Worm (Caenorhabditis elegans): ENCODE measurements around the gene ZK550.2.

The ZK550.2 gene

DNA sequence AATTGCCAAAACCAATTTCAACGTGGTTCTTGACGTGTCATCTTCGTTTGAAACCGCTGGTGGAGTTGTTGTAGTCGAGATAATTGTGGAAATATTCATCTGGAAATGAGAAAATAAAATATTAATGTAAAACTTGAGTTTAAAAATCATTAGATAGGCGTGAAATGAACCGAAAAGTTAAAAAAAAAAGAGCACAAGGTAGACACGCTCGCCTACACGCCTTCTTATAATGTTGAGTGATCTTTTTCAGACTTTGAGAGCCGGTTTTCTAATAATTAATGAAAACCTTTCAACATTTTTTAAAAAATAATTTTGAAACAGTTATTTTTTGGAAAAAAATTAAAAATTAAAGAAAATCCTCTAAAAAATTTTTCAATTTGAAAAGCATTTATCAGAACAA lies 14.4 kb upstream of the ZK550.2 start, which contains the start of gene npr-32:
Gene npr-32 (minus strand): TSS at position 101 of the 400 bp plus-strand sequence.
- TF ChIP-seq ceh-20 (GFP tag; IDR thresholded peaks at IDR 0.05), result no peak

DNA sequence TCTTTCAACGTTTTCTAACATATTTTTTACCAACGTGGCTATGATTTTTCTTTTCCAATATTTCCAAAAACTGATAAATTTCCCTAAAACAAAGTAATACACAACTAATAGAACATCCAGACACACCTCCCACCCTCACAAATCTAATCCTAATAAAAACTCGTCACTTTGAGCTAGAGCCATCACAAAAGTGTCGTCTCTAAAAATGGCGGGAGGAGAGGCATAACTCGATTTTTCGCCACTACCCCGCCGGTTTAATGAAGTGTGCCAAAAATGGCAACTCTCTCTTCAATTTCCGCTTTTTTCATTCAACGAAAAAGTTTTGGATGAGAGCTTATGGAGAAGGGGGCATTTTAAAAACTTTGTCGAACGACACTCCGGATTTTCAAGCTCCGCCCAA lies 12.5 kb upstream of the ZK550.2 start:
- TF ChIP-seq F49E8.2 (tag; optimal IDR thresholded peaks at IDR 0.05; ENCODE audit: borderline replicate concordance) (no peak), egl-43 (GFP tag; IDR thresholded peaks at IDR 0.05) (no peak), ces-1 (GFP tag; optimal IDR thresholded peaks at IDR 0.05) (peak; percentile 41), unc-130 (GFP tag; optimal IDR thresholded peaks at IDR 0.05) (no peak), nhr-102 (tag; optimal IDR thresholded peaks at IDR 0.05) (no peak)

DNA sequence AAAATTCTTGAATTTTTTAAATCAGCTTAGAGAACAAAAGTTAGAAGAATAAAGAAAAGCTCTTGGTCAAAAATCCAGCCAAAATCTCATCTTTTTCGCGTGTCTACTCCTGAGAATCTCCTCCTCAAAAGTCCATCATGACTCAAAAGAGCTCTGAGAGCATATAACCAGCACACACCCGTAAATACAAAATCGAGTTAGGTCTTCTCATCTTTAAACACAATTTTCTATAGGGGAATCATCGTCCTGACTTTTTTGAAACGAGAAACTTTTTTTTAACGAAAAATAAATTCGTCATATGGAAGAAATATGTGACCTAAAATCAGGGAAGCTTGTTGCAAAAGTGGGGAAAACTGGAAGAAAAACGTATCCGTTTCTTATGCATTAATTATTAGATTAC lies 11.9 kb upstream of the ZK550.2 start:
- TF ChIP-seq fkh-10 (GFP tag; optimal IDR thresholded peaks at IDR 0.05) (peak; percentile 75), madf-9 (GFP tag; conservative IDR thresholded peaks at IDR 0.05) (no peak), ces-1 (GFP tag; optimal IDR thresholded peaks at IDR 0.05) (peak; percentile 77)

DNA sequence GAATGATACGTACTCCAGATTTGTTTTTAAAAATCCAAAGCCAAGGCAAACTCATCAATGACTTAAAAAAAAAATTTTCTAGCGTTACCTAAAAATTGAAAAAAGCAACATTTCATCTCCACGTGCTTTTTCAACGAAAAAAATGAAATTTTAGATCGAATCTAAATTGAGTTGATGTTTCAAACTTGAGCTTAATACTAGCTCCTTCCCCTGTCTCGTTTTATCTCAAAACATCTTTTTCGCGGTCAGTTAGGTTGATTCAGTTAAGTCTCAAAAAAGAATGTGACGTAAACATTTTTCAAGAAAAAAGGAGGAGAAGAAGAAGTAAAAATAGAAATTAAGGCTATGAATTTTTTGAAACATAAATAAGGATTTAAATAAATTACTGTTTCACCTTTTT lies 8.4 kb upstream of the ZK550.2 start:
- TF ChIP-seq fkh-10 (GFP tag; optimal IDR thresholded peaks at IDR 0.05) (peak; percentile 64), lin-29 (GFP tag; IDR thresholded peaks at IDR 0.05) (no peak), unc-130 (GFP tag; optimal IDR thresholded peaks at IDR 0.05) (no peak), lin-15B (tag; optimal IDR thresholded peaks at IDR 0.05) (no peak), mes-2 (tag; optimal IDR thresholded peaks at IDR 0.05; ENCODE audit: poor library complexity, severe bottlenecking) (no peak), madf-5 (GFP tag; IDR thresholded peaks at IDR 0.05) (no peak)

DNA sequence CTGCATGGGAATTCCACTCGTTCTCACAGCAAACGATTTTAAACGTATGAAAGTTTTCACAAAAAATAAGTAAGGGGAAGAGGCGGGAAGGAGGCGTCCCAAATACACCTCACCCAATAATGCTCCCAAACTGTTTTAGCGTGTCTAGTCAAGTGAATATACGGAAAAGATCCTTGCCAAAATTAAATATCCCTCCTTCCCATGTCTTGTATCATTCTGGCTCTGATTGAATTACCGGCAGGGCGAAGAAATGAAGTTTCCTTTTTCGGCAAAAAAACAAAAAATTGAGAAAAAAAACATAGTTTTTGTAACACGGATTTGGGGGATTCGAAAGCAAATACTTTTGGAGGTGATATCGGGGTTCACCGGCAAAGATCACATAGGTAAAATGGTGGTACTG lies 6.4 kb upstream of the ZK550.2 start:
- TF ChIP-seq set-16 (GFP tag; IDR thresholded peaks at IDR 0.05) (no peak), ama-1 (optimal IDR thresholded peaks at IDR 0.05) (no peak), ces-1 (GFP tag; optimal IDR thresholded peaks at IDR 0.05) (peak; percentile 17), dmd-8 (GFP tag; IDR thresholded peaks at IDR 0.05) (no peak)

DNA sequence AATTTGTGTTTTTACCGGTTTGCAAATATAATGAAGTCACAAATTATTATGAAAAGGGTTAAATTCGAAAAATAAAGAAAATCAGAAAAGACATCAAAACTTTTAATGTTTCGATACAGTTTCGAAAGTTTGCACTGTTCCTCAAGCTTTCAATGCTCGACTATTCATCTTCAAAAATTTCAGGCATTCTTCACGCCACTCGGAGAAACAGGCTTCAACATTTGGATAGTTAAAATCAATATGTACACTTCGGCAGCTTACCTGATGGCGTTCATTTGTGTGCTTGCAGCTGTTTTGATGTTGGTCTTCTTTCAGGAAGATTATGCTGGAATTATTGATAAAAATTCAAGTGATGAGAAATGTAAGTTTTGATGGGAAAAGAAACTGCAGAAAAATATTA lies 1.8 kb downstream of the ZK550.2 start:
- TF ChIP-seq nhr-42 (GFP tag; IDR thresholded peaks at IDR 0.05), result no peak
- no peak for TF ChIP-seq nhr-28 (tag; optimal IDR thresholded peaks at IDR 0.05)
- no peak for TF ChIP-seq skn-1 (tag; optimal IDR thresholded peaks at IDR 0.05)
- no peak for TF ChIP-seq set-16 (GFP tag; IDR thresholded peaks at IDR 0.05)
- no peak for TF ChIP-seq mep-1 (tag; optimal IDR thresholded peaks at IDR 0.05)
- TF ChIP-seq unc-62 (GFP tag; optimal IDR thresholded peaks at IDR 0.05 in 1 of 2), result peak in 1 of 2 experiments; percentile 46
- no peak for TF ChIP-seq unc-62 (tag; optimal IDR thresholded peaks at IDR 0.05)
- peak; percentile 95 for TF ChIP-seq aha-1 (tag)

DNA sequence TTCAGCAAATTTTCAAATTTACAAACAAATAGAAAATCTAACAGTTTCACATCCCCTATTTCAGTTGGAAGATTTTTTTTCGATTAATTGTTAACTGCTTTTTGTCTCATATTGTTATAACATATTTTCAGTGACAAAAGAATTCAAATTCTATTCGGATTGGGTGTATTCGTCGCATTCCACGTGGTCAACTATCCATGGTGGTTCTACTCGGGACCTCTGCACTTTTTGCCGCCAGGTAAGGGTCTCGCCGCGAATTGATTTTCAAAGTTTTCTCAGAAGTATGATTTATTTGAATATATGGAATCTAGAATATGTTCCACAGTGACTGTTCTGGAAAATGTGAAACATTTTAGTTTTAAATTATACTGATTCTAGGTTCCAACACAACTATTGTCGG lies 3.2 kb downstream of the ZK550.2 start:
- TF ChIP-seq unc-62 (GFP tag; optimal IDR thresholded peaks at IDR 0.05 in 1 of 2) (peak in 1 of 2 experiments; percentile 95), unc-62 (tag; optimal IDR thresholded peaks at IDR 0.05) (no peak), lin-29 (GFP tag; IDR thresholded peaks at IDR 0.05) (no peak), Y105C5A.15 (GFP tag; IDR thresholded peaks at IDR 0.05) (no peak)

DNA sequence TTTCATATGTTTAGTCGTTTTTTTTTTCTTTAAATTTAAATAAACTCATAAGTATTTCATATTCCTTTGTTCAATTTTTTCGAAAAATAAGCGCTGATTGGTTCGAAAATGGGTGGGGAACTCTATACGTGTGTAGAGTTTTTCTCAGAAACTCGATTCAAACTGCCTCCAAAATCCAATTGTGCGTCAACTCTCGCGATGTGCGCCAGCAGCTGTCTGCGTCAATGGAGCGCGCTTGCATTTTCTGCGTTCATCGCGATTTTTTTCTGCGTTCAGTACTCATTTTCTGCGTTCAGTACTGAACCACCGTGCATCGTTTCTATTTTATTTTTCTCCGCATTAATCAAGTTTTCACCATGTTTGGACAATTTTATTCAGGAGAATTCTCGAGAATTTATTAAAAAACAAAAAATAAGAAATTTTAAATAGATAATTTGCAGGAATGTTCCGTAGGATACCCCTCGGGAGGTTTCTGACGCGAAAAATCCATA lies 4.4 kb downstream of the ZK550.2 start, which contains the start of gene eelo-2:
Gene eelo-2 (plus strand): TSS at position 441 of the 491 bp plus-strand sequence.
- peak; percentile 63 for TF ChIP-seq pqm-1 (tag; optimal IDR thresholded peaks at IDR 0.05)
- TF ChIP-seq vab-7 (GFP tag; IDR thresholded peaks at IDR 0.05), result peak; percentile 87
- TF ChIP-seq ctbp-1 (GFP tag; IDR thresholded peaks at IDR 0.05), result peak; percentile 92
- peak; percentile 99 for TF ChIP-seq dve-1 (tag; optimal IDR thresholded peaks at IDR 0.05; ENCODE audit: insufficient read depth)
- peak; percentile 57 to 74; a peak in 2 of 4 replicates for TF ChIP-seq madf-5 (GFP tag; IDR thresholded peaks at IDR 0.05)
- peak; percentile 88 for TF ChIP-seq mxl-3 (GFP tag; optimal IDR thresholded peaks at IDR 0.05)
- peak; percentile 97 for TF ChIP-seq hmg-1.1 (GFP tag; IDR thresholded peaks at IDR 0.05)
- TF ChIP-seq dmd-8 (GFP tag; IDR thresholded peaks at IDR 0.05), result 0 out of 2 replicates have a peak, but pooled peaks have one; percentile 13
- TF ChIP-seq lin-38 (GFP tag; IDR thresholded peaks at IDR 0.05), result peak; percentile 100
- TF ChIP-seq nhr-237 (tag; optimal IDR thresholded peaks at IDR 0.05), result peak; percentile 54
- no peak for TF ChIP-seq gei-8 (GFP tag; optimal IDR thresholded peaks at IDR 0.05)
- peak; percentile 97 for TF ChIP-seq mes-2 (tag; optimal IDR thresholded peaks at IDR 0.05; ENCODE audit: poor library complexity, severe bottlenecking)
- peak; percentile 90 for TF ChIP-seq nhr-41 (GFP tag; IDR thresholded peaks at IDR 0.05)
- TF ChIP-seq jun-1 (tag; optimal IDR thresholded peaks at IDR 0.05), result peak; percentile 94
- TF ChIP-seq ztf-7 (tag; optimal IDR thresholded peaks at IDR 0.05), result peak; percentile 90
- TF ChIP-seq skn-1 (tag; optimal IDR thresholded peaks at IDR 0.05), result no peak
- peak; percentile 52 for TF ChIP-seq lin-39 (tag; optimal IDR thresholded peaks at IDR 0.05)
- TF ChIP-seq daf-12 (tag; optimal IDR thresholded peaks at IDR 0.05), result no peak
- TF ChIP-seq nhr-111 (GFP tag; optimal IDR thresholded peaks at IDR 0.05), result no peak
